Worm (Caenorhabditis elegans) whole organism, L1 larva: ENCODE data around the gene twk-12.

ENCODE experiments used
- C16A3.4 ChIP-seq: fragments of 150-350 bp; optimal IDR thresholded peaks from 2 replicates; lab custom pipeline; 2014; ENCODE audit warnings: missing biosample characterization, missing genetic modification characterization
- F16B12.6 ChIP-seq: fragments of 150-350 bp; optimal IDR thresholded peaks from 2 replicates; lab custom pipeline; 2014; ENCODE audit warnings: missing biosample characterization, missing genetic modification characterization
- alr-1 ChIP-seq: fragments of 200-800 bp; sonication (Bioruptor generic); optimal IDR thresholded peaks from 2 replicates; lab custom pipeline; 2018; ENCODE audit warnings: borderline replicate concordance, mild to moderate bottlenecking, missing genetic modification characterization, missing compliant biosample characterization
- ceh-63 ChIP-seq: fragments of 200-800 bp; sonication (Bioruptor generic); optimal IDR thresholded peaks from 2 replicates; lab custom pipeline; 2018; ENCODE audit warnings: mild to moderate bottlenecking, missing genetic modification characterization, missing compliant biosample characterization
- ceh-8 ChIP-seq: fragments of 200-800 bp; sonication (Bioruptor generic); optimal IDR thresholded peaks from 2 replicates; lab custom pipeline; 2018; ENCODE audit warnings: mild to moderate bottlenecking, missing genetic modification characterization, moderate library complexity, missing compliant biosample characterization
- ceh-82 ChIP-seq, 3 experiments: fragments of 150-350 bp in 1 of 3; sonication (generic microtip) in 2 of 3; optimal IDR thresholded peaks; 2 replicates each; lab custom pipeline; 2014 to 2017; ENCODE audit warnings: missing biosample characterization in 3 of 3, missing genetic modification characterization in 3 of 3
- efl-1 ChIP-seq, 4 experiments: fragments of 150-350 bp; optimal IDR thresholded peaks in 3 of 4; peaks in 1 of 4; 1 replicate in 1 of 4; 2 replicates in 3 of 4; lab custom pipeline; 2014; ENCODE audit warnings: missing biosample characterization in 2 of 4, missing genetic modification characterization in 2 of 4, missing genetic modification reagents in 2 of 4
- efl-3 ChIP-seq: fragments of 200-800 bp; sonication (Bioruptor generic); optimal IDR thresholded peaks from 2 replicates; lab custom pipeline; 2018; ENCODE audit warnings: mild to moderate bottlenecking, missing genetic modification characterization, missing compliant biosample characterization
- hlh-17 ChIP-seq: fragments of 200-800 bp; sonication (Bioruptor generic); optimal IDR thresholded peaks from 2 replicates; lab custom pipeline; 2018; ENCODE audit warnings: missing genetic modification characterization, mild to moderate bottlenecking, missing compliant biosample characterization, moderate library complexity, borderline replicate concordance
- isw-1 ChIP-seq: fragments of 200-800 bp; sonication (Bioruptor generic); IDR thresholded peaks from 2 replicates; pipeline ENCODE4 v1.3.6; 2022; ENCODE audit warnings: missing genetic modification characterization, missing compliant biosample characterization
- jun-1 ChIP-seq: fragments of 150-350 bp; optimal IDR thresholded peaks from 2 replicates; lab custom pipeline; 2014; ENCODE audit warnings: missing biosample characterization, missing genetic modification reagents, missing genetic modification characterization
- lin-15B ChIP-seq: fragments of 150-350 bp; sonication (generic microtip); optimal IDR thresholded peaks from 3 replicates; lab custom pipeline; 2014; ENCODE audit warnings: missing biosample characterization, missing genetic modification characterization
- lir-3 ChIP-seq: sonication (generic microtip); optimal IDR thresholded peaks from 2 replicates; lab custom pipeline; 2016; ENCODE audit warnings: mild to moderate bottlenecking, missing genetic modification characterization, moderate library complexity, missing compliant biosample characterization; ENCODE audit not compliant: poor library complexity
- mdl-1 ChIP-seq, 2 experiments: fragments of 150-350 bp; optimal IDR thresholded peaks; 2 replicates each; lab custom pipeline; 2014 to 2017; ENCODE audit warnings: missing biosample characterization in 2 of 2, missing genetic modification characterization in 2 of 2, inconsistent platforms in 1 of 2
- nhr-11 ChIP-seq: fragments of 150-350 bp; optimal IDR thresholded peaks from 2 replicates; lab custom pipeline; 2014; ENCODE audit warnings: missing biosample characterization, missing genetic modification characterization
- nhr-19 ChIP-seq: fragments of 200-800 bp; sonication (Bioruptor generic); conservative IDR thresholded peaks from 2 replicates; pipeline ENCODE4 v1.3.6; 2022; ENCODE audit warnings: missing genetic modification characterization, missing compliant biosample characterization
- nhr-20 ChIP-seq: sonication (generic microtip); optimal IDR thresholded peaks from 2 replicates; lab custom pipeline; 2016; ENCODE audit warnings: mild to moderate bottlenecking, missing genetic modification characterization, missing compliant biosample characterization
- nhr-28 ChIP-seq: fragments of 150-350 bp; optimal IDR thresholded peaks from 2 replicates; lab custom pipeline; 2014; ENCODE audit warnings: missing biosample characterization, missing genetic modification characterization
- nhr-71 ChIP-seq: sonication (generic microtip); optimal IDR thresholded peaks from 2 replicates; lab custom pipeline; 2016; ENCODE audit warnings: mild to moderate bottlenecking, missing genetic modification characterization, moderate library complexity, missing compliant biosample characterization
- nhr-76 ChIP-seq: sonication (generic microtip); optimal IDR thresholded peaks from 2 replicates; lab custom pipeline; 2017; ENCODE audit warnings: missing biosample characterization, missing genetic modification characterization
- nhr-85 ChIP-seq: sonication (generic microtip); peaks from one replicate; lab custom pipeline; 2016; ENCODE audit warnings: missing genetic modification characterization, inconsistent platforms, missing compliant biosample characterization
- nhr-90 ChIP-seq: sonication (generic microtip); optimal IDR thresholded peaks from 2 replicates; lab custom pipeline; 2016; ENCODE audit warnings: mild to moderate bottlenecking, missing genetic modification characterization, missing compliant biosample characterization; ENCODE audit not compliant: poor library complexity
- rnt-1 ChIP-seq: sonication (generic microtip); optimal IDR thresholded peaks from 2 replicates; lab custom pipeline; 2016; ENCODE audit warnings: mild to moderate bottlenecking, missing genetic modification characterization, moderate library complexity, missing compliant biosample characterization
- skn-1 ChIP-seq: fragments of 150-350 bp; optimal IDR thresholded peaks from 2 replicates; lab custom pipeline; 2014; ENCODE audit warnings: missing biosample characterization, missing genetic modification characterization
- snpc-4 ChIP-seq: fragments of 150-350 bp; optimal IDR thresholded peaks from 2 replicates; lab custom pipeline; 2014; ENCODE audit warnings: missing biosample characterization, missing genetic modification characterization
- sptf-1 ChIP-seq: fragments of 150-350 bp; optimal IDR thresholded peaks from 2 replicates; lab custom pipeline; 2014; ENCODE audit warnings: missing biosample characterization, missing genetic modification characterization
- swsn-7 ChIP-seq: sonication (generic microtip); optimal IDR thresholded peaks from 2 replicates; lab custom pipeline; 2016; ENCODE audit warnings: missing genetic modification characterization, missing compliant biosample characterization
- tbx-2 ChIP-seq: sonication (generic microtip); optimal IDR thresholded peaks from 2 replicates; lab custom pipeline; 2016; ENCODE audit warnings: missing genetic modification characterization, missing compliant biosample characterization
- unc-130 ChIP-seq: fragments of 150-350 bp; optimal IDR thresholded peaks from 2 replicates; lab custom pipeline; 2017; ENCODE audit warnings: missing biosample characterization, missing genetic modification characterization, inconsistent platforms
- unc-30 ChIP-seq: sonication (generic microtip); optimal IDR thresholded peaks from 2 replicates; lab custom pipeline; 2017; ENCODE audit warnings: missing biosample characterization, missing genetic modification characterization
- unc-86 ChIP-seq: sonication (generic microtip); optimal IDR thresholded peaks from 2 replicates; lab custom pipeline; 2016; ENCODE audit warnings: missing genetic modification characterization, missing compliant biosample characterization
- unc-98 ChIP-seq: fragments of 200-800 bp; sonication (Bioruptor generic); IDR thresholded peaks from 2 replicates; pipeline ENCODE4 v1.3.6; 2022; ENCODE audit warnings: missing genetic modification characterization, missing compliant biosample characterization
- zip-4 ChIP-seq: fragments of 200-800 bp; sonication (Bioruptor generic); optimal IDR thresholded peaks from 2 replicates; lab custom pipeline; 2018; ENCODE audit warnings: mild to moderate bottlenecking, missing genetic modification characterization, moderate library complexity, missing compliant biosample characterization
- ztf-11 ChIP-seq, 2 experiments: sonication (generic microtip); optimal IDR thresholded peaks; 2 replicates each; lab custom pipeline; 2016 to 2017; ENCODE audit warnings: missing genetic modification characterization in 2 of 2, missing biosample characterization in 1 of 2, missing compliant biosample characterization in 1 of 2
- ztf-4 ChIP-seq: fragments of 150-350 bp; optimal IDR thresholded peaks from 2 replicates; lab custom pipeline; 2014; ENCODE audit warnings: missing biosample characterization, missing genetic modification characterization

twk-12 gene

ce11 chrV:10647043-10647611 lies 20.3 kb upstream of the twk-12 start, which contains the start of the genes C32C4.3 and C32C4.16:
TSS of gene C32C4.3 (minus strand) at chrV:10647143.
TSS of gene C32C4.16 (plus strand) at chrV:10647561.
- TF ChIP-seq snpc-4 = no peak
- TF ChIP-seq unc-130 (tag; lab: Kevin White, UChicago) = no peak
- TF ChIP-seq efl-3 (GFP tag; lab: Kevin White, UChicago) = no peak
- no peak for TF ChIP-seq ztf-11 (tag; optimal IDR thresholded peaks at IDR 0.05; lab: Kevin White, UChicago)
- TF ChIP-seq lin-15B (tag; lab: Kevin White, UChicago) = no peak
- no peak for TF ChIP-seq hlh-17 (GFP tag; lab: Kevin White, UChicago)
- no peak for TF ChIP-seq ceh-82 (tag; optimal IDR thresholded peaks at IDR 0.05; lab: Kevin White, UChicago)
- TF ChIP-seq nhr-71 (tag; lab: Kevin White, UChicago) = no peak
- TF ChIP-seq nhr-85 (tag; lab: Kevin White, UChicago) = no peak
- no peak for TF ChIP-seq ztf-4 (tag; lab: Kevin White, UChicago)
- TF ChIP-seq isw-1 (GFP tag; lab: Robert Waterston, UW) = no peak
- TF ChIP-seq alr-1 = no peak
- no peak for TF ChIP-seq unc-98 (GFP tag; lab: Robert Waterston, UW)
- TF ChIP-seq ceh-8 (GFP tag; lab: Kevin White, UChicago) = no peak
- no peak for TF ChIP-seq nhr-90
- no peak for TF ChIP-seq mdl-1 (tag; optimal IDR thresholded peaks at IDR 0.05; lab: Kevin White, UChicago)
- no peak for TF ChIP-seq skn-1 (tag; lab: Kevin White, UChicago)
- no peak for TF ChIP-seq nhr-76
- TF ChIP-seq, all 84 proteins: peak for 0

DNA sequence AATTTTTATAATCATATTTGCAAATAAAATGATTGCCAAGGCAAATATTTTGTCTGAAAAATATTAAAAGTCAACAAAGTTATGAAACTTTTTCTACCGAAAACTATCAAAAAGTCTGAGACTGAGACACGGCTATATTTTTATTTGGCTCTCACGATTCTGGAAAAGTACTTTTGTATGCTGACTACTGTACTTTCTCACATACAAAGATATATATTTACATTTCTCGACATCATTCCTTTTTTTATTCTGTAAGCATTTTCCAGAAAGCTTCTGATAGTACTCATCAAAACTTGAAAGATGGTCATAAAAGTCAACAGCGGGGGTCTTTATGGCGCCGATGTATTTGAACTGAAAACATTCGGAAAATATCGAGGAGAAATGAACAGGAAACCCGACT lies 19.2 kb upstream of the twk-12 start, which contains the start of gene aqp-6:
aqp-6 (plus strand) TSS at position 301 of the 400 bp plus-strand sequence.
- TF ChIP-seq sptf-1 (tag; lab: Kevin White, UChicago) (no peak), nhr-28 (tag; lab: Kevin White, UChicago) (no peak), zip-4 (GFP tag; lab: Kevin White, UChicago) (no peak), lir-3 (tag; lab: Kevin White, UChicago) (no peak), jun-1 (tag; lab: Kevin White, UChicago) (no peak), C16A3.4 (tag; lab: Kevin White, UChicago) (no peak), swsn-7 (tag; lab: Kevin White, UChicago) (no peak), rnt-1 (tag; lab: Kevin White, UChicago) (no peak)

DNA sequence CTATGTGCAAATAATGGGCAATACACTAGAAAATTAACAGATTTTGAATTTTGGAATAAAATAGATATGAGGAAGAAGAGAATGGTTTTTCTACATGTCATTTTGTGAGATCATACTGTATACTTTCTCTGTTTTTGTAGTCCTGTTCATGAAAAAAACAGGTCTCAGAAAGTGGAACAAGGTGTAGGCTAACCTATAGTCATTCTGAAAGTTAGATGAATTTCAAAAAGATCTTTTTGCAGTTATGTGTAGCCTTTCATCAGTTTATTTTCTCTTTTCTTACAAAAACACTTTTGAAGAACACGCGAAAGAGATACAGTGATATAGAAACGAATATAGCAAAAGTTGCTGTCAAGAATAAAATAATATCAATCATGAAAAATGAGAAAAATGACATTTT lies 13.2 kb upstream of the twk-12 start, which contains the start of gene ugt-35:
ugt-35 (minus strand) TSS at position 101 of the 400 bp plus-strand sequence.
- TF ChIP-seq unc-30 (tag; lab: Kevin White, UChicago) (no peak), snpc-4 (no peak), hlh-17 (GFP tag; lab: Kevin White, UChicago) (no peak), efl-1 (optimal IDR thresholded peaks at IDR 0.05; lab: Kevin White, UChicago) (no peak), efl-1 (GFP tag; optimal IDR thresholded peaks at IDR 0.05 in 1 of 2; lab: Kevin White, UChicago) (no peak), ceh-63 (GFP tag; lab: Kevin White, UChicago) (no peak), tbx-2 (no peak), nhr-19 (GFP tag; lab: Robert Waterston, UW) (no peak), nhr-11 (no peak), unc-86 (tag; lab: Kevin White, UChicago) (no peak), swsn-7 (tag; lab: Kevin White, UChicago) (no peak), ztf-11 (tag; optimal IDR thresholded peaks at IDR 0.05; lab: Kevin White, UChicago) (no peak)
- TF ChIP-seq, all 84 proteins: peak for 0

DNA sequence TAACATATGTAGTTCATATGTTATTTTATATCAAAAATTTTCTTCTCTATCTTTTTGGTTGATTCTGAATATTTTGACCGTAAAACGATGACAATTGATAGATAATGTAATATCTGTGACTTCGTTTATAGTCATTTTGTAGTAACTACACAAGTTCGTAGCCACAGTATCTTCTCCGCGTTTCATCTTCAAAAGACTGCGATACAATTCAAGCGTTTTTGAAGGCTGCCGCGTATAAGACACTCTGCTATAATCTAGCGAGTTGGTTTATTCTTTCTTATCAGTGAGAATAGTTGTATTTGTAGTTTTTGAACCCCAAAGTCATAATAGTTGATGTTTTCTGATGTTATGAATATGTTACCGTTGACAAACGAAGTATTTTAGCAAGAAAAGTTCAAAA lies 10.4 kb upstream of the twk-12 start, which contains the start of gene ugt-34:
ugt-34 (minus strand) TSS at position 21 of the 400 bp plus-strand sequence.
- no peak for TF ChIP-seq F16B12.6 (tag; lab: Kevin White, UChicago)
- TF ChIP-seq nhr-20 (tag; lab: Kevin White, UChicago) = peak; percentile 43
- TF ChIP-seq, all 84 proteins: peak for 1
